Worm (Caenorhabditis elegans): ENCODE data around the gene K08H2.4.

Gene K08H2.4

DNA sequence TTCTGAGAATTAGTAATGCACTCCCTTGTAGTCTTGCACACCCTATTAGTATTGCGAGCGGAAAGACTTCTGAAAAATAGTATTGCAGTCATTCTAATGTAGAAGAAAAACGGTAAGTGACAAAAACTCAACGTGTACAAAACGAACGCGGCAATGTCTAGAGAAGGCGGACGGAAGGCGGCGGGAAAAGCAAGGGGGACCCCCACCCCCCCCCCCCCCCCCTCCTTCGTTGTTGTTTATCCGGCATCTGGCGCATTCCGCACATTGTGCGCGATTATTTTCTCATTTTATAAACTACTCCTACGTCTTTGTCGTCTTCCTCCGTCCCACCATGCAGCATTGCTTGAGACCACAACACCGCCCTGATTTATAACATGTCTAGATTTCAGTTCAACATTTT lies 36.0 kb upstream of the K08H2.4 start:
- TF ChIP-seq aly-2 (tag; optimal IDR thresholded peaks at IDR 0.05) = no peak
- TF ChIP-seq crh-2 (tag; optimal IDR thresholded peaks at IDR 0.05) = no peak
- no peak for TF ChIP-seq lin-11 (tag; optimal IDR thresholded peaks at IDR 0.05)
- no peak for TF ChIP-seq nhr-10 (tag; optimal IDR thresholded peaks at IDR 0.05)
- TF ChIP-seq nhr-23 (tag; optimal IDR thresholded peaks at IDR 0.05) = no peak
- TF ChIP-seq nhr-12 (tag; optimal IDR thresholded peaks at IDR 0.05) = no peak
- no peak for TF ChIP-seq sma-3 (GFP tag; optimal IDR thresholded peaks at IDR 0.05)
- no peak for TF ChIP-seq ceh-82 (tag; optimal IDR thresholded peaks at IDR 0.05)
- no peak for TF ChIP-seq elt-1 (tag; optimal IDR thresholded peaks at IDR 0.05)

DNA sequence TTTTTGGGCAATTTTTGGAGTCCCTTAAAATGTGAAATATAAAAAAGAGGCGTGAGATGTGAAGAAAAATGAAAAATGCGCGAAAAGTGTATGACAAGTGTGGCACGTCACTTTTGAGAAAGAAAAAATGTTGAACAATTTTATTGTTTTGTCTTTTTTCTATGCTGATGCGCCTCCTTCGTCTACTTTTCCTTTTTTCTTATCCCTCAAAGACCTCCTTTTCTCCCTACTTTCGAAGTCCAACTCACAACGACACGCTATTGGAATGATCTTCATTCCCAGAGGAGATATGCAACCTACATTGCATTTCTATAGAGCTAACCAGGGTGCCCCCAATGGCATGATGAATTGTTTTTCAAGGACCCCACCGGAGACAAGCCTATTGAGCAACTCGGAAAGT lies 32.3 kb upstream of the K08H2.4 start:
- peak; percentile 30 for TF ChIP-seq zag-1 (tag; optimal IDR thresholded peaks at IDR 0.05)
- TF ChIP-seq R02D3.7 (tag; optimal IDR thresholded peaks at IDR 0.05) = no peak
- TF ChIP-seq C34F6.9 (tag; optimal IDR thresholded peaks at IDR 0.05) = peak; percentile 2
- TF ChIP-seq peb-1 (tag; optimal IDR thresholded peaks at IDR 0.05) = no peak
- no peak for TF ChIP-seq dmd-4 (tag; optimal IDR thresholded peaks at IDR 0.05)

DNA sequence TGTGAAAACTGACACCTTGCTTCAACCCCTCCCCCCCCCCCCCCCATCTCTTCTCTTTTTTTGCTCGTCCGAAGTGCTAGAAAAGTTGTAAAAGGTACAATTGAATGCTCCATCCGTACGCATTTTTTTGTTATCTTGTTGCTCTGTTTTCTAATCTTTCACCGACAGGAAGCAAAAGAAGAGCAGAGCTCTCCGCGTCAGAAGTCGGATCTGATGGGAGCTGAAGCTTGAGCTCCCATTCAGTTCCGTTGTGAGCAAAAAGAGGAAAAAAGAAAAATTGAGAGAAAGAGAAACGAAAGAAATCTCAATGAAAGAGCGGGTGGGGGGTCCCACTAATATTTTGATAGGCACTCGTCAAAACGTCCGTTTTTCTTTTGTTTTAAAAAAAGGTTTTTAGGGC lies 31.4 kb upstream of the K08H2.4 start:
- peak; percentile 12 for TF ChIP-seq F13H6.1 (tag; optimal IDR thresholded peaks at IDR 0.05)
- no peak for TF ChIP-seq elt-3 (tag; optimal IDR thresholded peaks at IDR 0.05)
- TF ChIP-seq nhr-129 (tag; optimal IDR thresholded peaks at IDR 0.05) = peak; percentile 14
- no peak for TF ChIP-seq sma-9 (GFP tag; optimal IDR thresholded peaks at IDR 0.05)
- TF ChIP-seq sma-9 (tag; optimal IDR thresholded peaks at IDR 0.05) = no peak
- peak; percentile 66 for TF ChIP-seq Y55F3AM.14 (GFP tag; optimal IDR thresholded peaks at IDR 0.05)
- TF ChIP-seq C34F6.9 (tag; optimal IDR thresholded peaks at IDR 0.05) = peak; percentile 18

ce11 chrX:13209026-13209425 lies 29.3 kb upstream of the K08H2.4 start:
- no peak for TF ChIP-seq nhr-12 (tag; optimal IDR thresholded peaks at IDR 0.05)
- TF ChIP-seq snpc-4 (tag; optimal IDR thresholded peaks at IDR 0.05) = no peak
- no peak for TF ChIP-seq blmp-1 (tag; optimal IDR thresholded peaks at IDR 0.05; ENCODE audit: insufficient read depth)
- TF ChIP-seq unc-55 (GFP tag; optimal IDR thresholded peaks at IDR 0.05) = peak; percentile 19
- TF ChIP-seq lsy-2 (tag; optimal IDR thresholded peaks at IDR 0.05) = peak in 1 of 2 experiments; percentile 5

DNA sequence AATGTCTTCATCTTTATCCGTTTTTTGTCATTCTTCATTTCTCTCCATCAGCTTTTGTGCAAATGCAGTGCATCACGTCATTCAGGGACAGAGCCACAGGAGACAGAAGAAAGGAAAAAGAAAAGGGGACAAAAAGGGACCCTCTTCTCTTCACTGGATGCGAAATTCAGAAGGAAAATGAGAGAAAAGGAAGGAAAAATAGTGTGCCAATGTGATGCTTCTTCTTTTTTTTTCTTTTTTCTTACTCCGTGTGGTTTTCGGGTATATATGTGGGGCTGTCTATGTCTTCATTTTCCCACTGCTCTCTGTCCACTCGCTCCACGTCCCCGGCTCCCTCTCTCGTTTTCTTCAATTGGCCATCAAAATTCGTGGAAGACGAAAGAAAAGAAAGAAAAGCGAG lies 27.8 kb upstream of the K08H2.4 start:
- TF ChIP-seq unc-55 (GFP tag; optimal IDR thresholded peaks at IDR 0.05) (peak; percentile 77), blmp-1 (tag; optimal IDR thresholded peaks at IDR 0.05; ENCODE audit: insufficient read depth) (no peak), C34F6.9 (tag; optimal IDR thresholded peaks at IDR 0.05) (peak; percentile 68), mbf-1 (tag; optimal IDR thresholded peaks at IDR 0.05) (no peak), mdl-1 (tag; optimal IDR thresholded peaks at IDR 0.05) (peak in 1 of 2 experiments; percentile 45), R02D3.7 (tag; optimal IDR thresholded peaks at IDR 0.05) (no peak), skn-1 (tag; optimal IDR thresholded peaks at IDR 0.05) (no peak), lsy-2 (tag; optimal IDR thresholded peaks at IDR 0.05) (peak; percentile 4 to 67), gmeb-1 (tag; optimal IDR thresholded peaks at IDR 0.05) (no peak), ztf-4 (tag; optimal IDR thresholded peaks at IDR 0.05) (no peak), crh-2 (tag; optimal IDR thresholded peaks at IDR 0.05) (peak; percentile 46), ceh-16 (tag; optimal IDR thresholded peaks at IDR 0.05) (no peak), Y55F3AM.14 (GFP tag; optimal IDR thresholded peaks at IDR 0.05) (peak; percentile 79), elt-3 (tag; optimal IDR thresholded peaks at IDR 0.05) (no peak), zag-1 (tag; optimal IDR thresholded peaks at IDR 0.05) (peak; percentile 89), mab-5 (tag; optimal IDR thresholded peaks at IDR 0.05) (no peak), sem-4 (tag; optimal IDR thresholded peaks at IDR 0.05) (peak; percentile 44), unc-62 (GFP tag; optimal IDR thresholded peaks at IDR 0.05) (no peak), lin-39 (tag; optimal IDR thresholded peaks at IDR 0.05) (peak; percentile 31), peb-1 (tag; optimal IDR thresholded peaks at IDR 0.05) (no peak), nhr-11 (tag; optimal IDR thresholded peaks at IDR 0.05) (no peak), ztf-1 (GFP tag; conservative IDR thresholded peaks at IDR 0.05) (no peak), alr-1 (tag; optimal IDR thresholded peaks at IDR 0.05) (no peak), snpc-4 (tag; optimal IDR thresholded peaks at IDR 0.05) (no peak), ama-1 (optimal IDR thresholded peaks at IDR 0.05) (no peak), fos-1 (tag; optimal IDR thresholded peaks at IDR 0.05) (no peak), F13H6.1 (tag; optimal IDR thresholded peaks at IDR 0.05) (peak; percentile 68), ZK546.5 (tag; optimal IDR thresholded peaks at IDR 0.05) (no peak), nhr-129 (tag; optimal IDR thresholded peaks at IDR 0.05) (peak; percentile 79), ceh-82 (tag; optimal IDR thresholded peaks at IDR 0.05) (no peak), nhr-6 (tag; optimal IDR thresholded peaks at IDR 0.05) (peak; percentile 28), nhr-23 (tag; optimal IDR thresholded peaks at IDR 0.05) (no peak), aly-2 (tag; optimal IDR thresholded peaks at IDR 0.05) (no peak), lin-11 (tag; optimal IDR thresholded peaks at IDR 0.05) (peak; percentile 4), ztf-11 (tag; optimal IDR thresholded peaks at IDR 0.05) (no peak), dmd-4 (tag; optimal IDR thresholded peaks at IDR 0.05) (no peak), lin-13 (GFP tag; optimal IDR thresholded peaks at IDR 0.05) (no peak), sma-9 (GFP tag; optimal IDR thresholded peaks at IDR 0.05) (peak; percentile 71), sma-9 (tag; optimal IDR thresholded peaks at IDR 0.05) (no peak), sma-3 (GFP tag; optimal IDR thresholded peaks at IDR 0.05) (no peak), nhr-21 (tag; optimal IDR thresholded peaks at IDR 0.05) (no peak), nhr-10 (tag; optimal IDR thresholded peaks at IDR 0.05) (no peak)
